Fruit fly (Drosophila melanogaster) whole organism, embryonic: ENCODE measurements around the gene CG31268.

Source experiments
- Bteb2 ChIP-seq: fragments of 200-800 bp; sonication (Bioruptor generic); optimal IDR thresholded peaks from 2 replicates; lab custom pipeline; 2016; ENCODE audit warnings: missing biosample characterization, missing genetic modification characterization
- CG10274 ChIP-seq: fragments of 200-800 bp; sonication (Bioruptor generic); optimal IDR thresholded peaks from 3 replicates; lab custom pipeline; 2017; ENCODE audit warnings: missing biosample characterization, mild to moderate bottlenecking, missing genetic modification characterization
- CG10979 ChIP-seq: fragments of 200-800 bp; sonication (Bioruptor generic); optimal IDR thresholded peaks from 2 replicates; lab custom pipeline; 2018; ENCODE audit warnings: missing biosample characterization, mild to moderate bottlenecking, missing genetic modification characterization, moderate library complexity
- CG11695 ChIP-seq: fragments of 200-800 bp; sonication (Bioruptor generic); IDR thresholded peaks from 3 replicates; pipeline ENCODE4 v1.3.6; 2022; ENCODE audit warnings: missing biosample characterization, missing genetic modification characterization
- CG13775 ChIP-seq: fragments of 200-800 bp; sonication (Bioruptor generic); optimal IDR thresholded peaks from 3 replicates; lab custom pipeline; 2017; ENCODE audit warnings: missing biosample characterization, mild to moderate bottlenecking, missing genetic modification characterization
- CG15011 ChIP-seq: fragments of 200-800 bp; sonication (Bioruptor generic); optimal IDR thresholded peaks from 3 replicates; lab custom pipeline; 2018; ENCODE audit warnings: missing biosample characterization, mild to moderate bottlenecking, missing genetic modification characterization
- CG16815 ChIP-seq: fragments of 200-800 bp; sonication (Bioruptor generic); optimal IDR thresholded peaks from 3 replicates; lab custom pipeline; 2017; ENCODE audit warnings: missing biosample characterization, mild to moderate bottlenecking, missing genetic modification characterization
- CG17829 ChIP-seq: fragments of 200-800 bp; optimal IDR thresholded peaks from 2 replicates; lab custom pipeline; 2019; ENCODE audit warnings: missing biosample characterization, mild to moderate bottlenecking, missing genetic modification characterization, moderate library complexity
- CG18262 ChIP-seq: fragments of 200-800 bp; optimal IDR thresholded peaks from 3 replicates; lab custom pipeline; 2019; ENCODE audit warnings: missing biosample characterization, mild to moderate bottlenecking, missing genetic modification characterization, moderate library complexity
- CG18476 ChIP-seq: fragments of 200-800 bp; sonication (Bioruptor generic); optimal IDR thresholded peaks from 2 replicates; lab custom pipeline; 2016; ENCODE audit warnings: missing biosample characterization, mild to moderate bottlenecking, missing genetic modification characterization
- CG2116 ChIP-seq: fragments of 200-800 bp; sonication (Bioruptor generic); optimal IDR thresholded peaks from 3 replicates; lab custom pipeline; 2018; ENCODE audit warnings: missing biosample characterization, mild to moderate bottlenecking, missing genetic modification characterization
- CG2678 ChIP-seq: fragments of 200-800 bp; sonication (Bioruptor generic); optimal IDR thresholded peaks from 3 replicates; lab custom pipeline; 2019; ENCODE audit warnings: missing biosample characterization, mild to moderate bottlenecking, missing genetic modification characterization, moderate library complexity
- CG2712 ChIP-seq: fragments of 200-800 bp; optimal IDR thresholded peaks from 3 replicates; lab custom pipeline; 2019; ENCODE audit warnings: missing biosample characterization, mild to moderate bottlenecking, missing genetic modification characterization, moderate library complexity
- CG3407 ChIP-seq: fragments of 200-800 bp; sonication (Bioruptor generic); optimal IDR thresholded peaks from 2 replicates; lab custom pipeline; 2018; ENCODE audit warnings: missing biosample characterization, mild to moderate bottlenecking, missing genetic modification characterization
- CG34422 ChIP-seq: fragments of 200-800 bp; sonication (Bioruptor generic); IDR thresholded peaks from 3 replicates; pipeline ENCODE4 v1.3.6; 2022; ENCODE audit warnings: missing biosample characterization, missing genetic modification characterization
- CG6254 ChIP-seq: fragments of 200-800 bp; sonication (Bioruptor generic); optimal IDR thresholded peaks from 3 replicates; lab custom pipeline; 2017; ENCODE audit warnings: mild to moderate bottlenecking, missing biosample characterization, missing genetic modification reagents, missing genetic modification characterization
- CG6689 ChIP-seq: fragments of 200-800 bp; sonication (Bioruptor generic); IDR thresholded peaks from 2 replicates; pipeline ENCODE4 v1.3.6; 2022; ENCODE audit warnings: missing biosample characterization, missing genetic modification characterization
- CG6813 ChIP-seq: fragments of 200-800 bp; sonication (Bioruptor generic); optimal IDR thresholded peaks from 2 replicates; lab custom pipeline; 2017; ENCODE audit warnings: missing biosample characterization, missing genetic modification characterization, mild to moderate bottlenecking, moderate library complexity, missing genetic modification reagents
- CG6854 ChIP-seq: fragments of 200-800 bp; sonication (Bioruptor generic); optimal IDR thresholded peaks from 3 replicates; lab custom pipeline; 2017; ENCODE audit warnings: missing biosample characterization, mild to moderate bottlenecking, missing genetic modification characterization
- CG8388 ChIP-seq: fragments of 200-800 bp; sonication (Bioruptor generic); optimal IDR thresholded peaks from 2 replicates; lab custom pipeline; 2019; ENCODE audit warnings: missing biosample characterization, mild to moderate bottlenecking, missing genetic modification characterization, moderate library complexity
- CG9817 ChIP-seq: fragments of 200-800 bp; sonication (Bioruptor generic); optimal IDR thresholded peaks from 2 replicates; lab custom pipeline; 2018; ENCODE audit warnings: missing biosample characterization, mild to moderate bottlenecking, missing genetic modification characterization, moderate library complexity
- Chrac-16 ChIP-seq: fragments of 200-800 bp; sonication (Bioruptor generic); optimal IDR thresholded peaks from 3 replicates; lab custom pipeline; 2016; ENCODE audit warnings: missing biosample characterization, missing genetic modification characterization
- D ChIP-seq, 2 experiments: fragments of 200-800 bp in 1 of 2; fragments of >200 bp in 1 of 2; sonication (Bioruptor generic) in 1 of 2; optimal IDR thresholded peaks; 2 replicates in 1 of 2; 3 replicates in 1 of 2; lab custom pipeline; 2017; ENCODE audit warnings: mild to moderate bottlenecking in 1 of 2, missing biosample characterization in 1 of 2, missing genetic modification characterization in 1 of 2, missing genetic modification reagents in 1 of 2
- Dad ChIP-seq: fragments of 200-800 bp; sonication (Bioruptor generic); optimal IDR thresholded peaks from 3 replicates; lab custom pipeline; 2016; ENCODE audit warnings: missing biosample characterization, missing genetic modification characterization
- Ets65A ChIP-seq: fragments of 200-800 bp; sonication (Bioruptor generic); peaks from one replicate; lab custom pipeline; 2016; ENCODE audit warnings: missing biosample characterization, missing genetic modification characterization
- Hand ChIP-seq: fragments of 200-800 bp; sonication (Bioruptor generic); optimal IDR thresholded peaks from 2 replicates; lab custom pipeline; 2017; ENCODE audit warnings: mild to moderate bottlenecking, missing biosample characterization, missing genetic modification reagents, missing genetic modification characterization
- Hmr ChIP-seq: fragments of 200-800 bp; sonication (Bioruptor generic); optimal IDR thresholded peaks from 3 replicates; lab custom pipeline; 2017; ENCODE audit warnings: mild to moderate bottlenecking, missing biosample characterization, missing genetic modification reagents, missing genetic modification characterization
- Jarid2 ChIP-seq: fragments of 200-800 bp; sonication (Bioruptor generic); optimal IDR thresholded peaks from 3 replicates; lab custom pipeline; 2017; ENCODE audit warnings: mild to moderate bottlenecking, missing biosample characterization, missing genetic modification reagents, missing genetic modification characterization
- Lim3 ChIP-seq: fragments of 200-800 bp; sonication (Bioruptor generic); IDR thresholded peaks from 2 replicates; pipeline ENCODE4 v1.3.6; 2022; ENCODE audit warnings: missing biosample characterization, missing genetic modification characterization
- NC2β ChIP-seq: fragments of 200-800 bp; sonication (Bioruptor generic); optimal IDR thresholded peaks from 2 replicates; lab custom pipeline; 2016; ENCODE audit warnings: missing biosample characterization, missing genetic modification characterization
- Nf-YB ChIP-seq: fragments of 200-800 bp; sonication (Bioruptor generic); optimal IDR thresholded peaks from 3 replicates; lab custom pipeline; 2019; ENCODE audit warnings: missing biosample characterization, mild to moderate bottlenecking, missing genetic modification characterization, moderate library complexity
- Oli ChIP-seq: fragments of 200-800 bp; sonication (Bioruptor generic); optimal IDR thresholded peaks from 2 replicates; lab custom pipeline; 2018; ENCODE audit warnings: missing biosample characterization, mild to moderate bottlenecking, missing genetic modification characterization, moderate library complexity
- Ssrp ChIP-seq: fragments of 200-800 bp; sonication (Bioruptor generic); optimal IDR thresholded peaks from 2 replicates; lab custom pipeline; 2018; ENCODE audit warnings: missing biosample characterization, mild to moderate bottlenecking, missing genetic modification characterization, moderate library complexity
- Usf ChIP-seq: fragments of 200-800 bp; sonication (Bioruptor generic); optimal IDR thresholded peaks from 2 replicates; lab custom pipeline; 2017; ENCODE audit warnings: missing genotype, missing biosample characterization, missing genetic modification characterization
- az2 ChIP-seq: fragments of 200-800 bp; sonication (Bioruptor generic); optimal IDR thresholded peaks from 3 replicates; lab custom pipeline; 2016; ENCODE audit warnings: missing biosample characterization, missing genetic modification characterization
- bsh ChIP-seq, 2 experiments: fragments of 200-800 bp; sonication (Bioruptor generic); optimal IDR thresholded peaks; 2 replicates each; lab custom pipeline; 2017 to 2018; ENCODE audit warnings: mild to moderate bottlenecking in 2 of 2, missing biosample characterization in 2 of 2, missing genetic modification characterization in 2 of 2, moderate library complexity in 1 of 2
- cg ChIP-seq: fragments of 200-800 bp; sonication (Bioruptor generic); optimal IDR thresholded peaks from 3 replicates; lab custom pipeline; 2019; ENCODE audit warnings: missing biosample characterization, mild to moderate bottlenecking, missing genetic modification characterization, moderate library complexity
- ci ChIP-seq: fragments of 200-800 bp; sonication (Bioruptor generic); IDR thresholded peaks from 3 replicates; pipeline ENCODE4 v1.3.6; 2022; ENCODE audit warnings: missing biosample characterization, missing genetic modification characterization
- dmrt11E ChIP-seq: fragments of 200-800 bp; sonication (Bioruptor generic); optimal IDR thresholded peaks from 3 replicates; lab custom pipeline; 2018; ENCODE audit warnings: missing biosample characterization, mild to moderate bottlenecking, missing genetic modification characterization, moderate library complexity
- dysf ChIP-seq: fragments of 200-800 bp; sonication (Bioruptor generic); IDR thresholded peaks from 3 replicates; pipeline ENCODE4 v1.3.6; 2022; ENCODE audit warnings: missing biosample characterization, missing genetic modification characterization
- fd102C ChIP-seq: fragments of 200-800 bp; sonication (Bioruptor generic); optimal IDR thresholded peaks from 2 replicates; lab custom pipeline; 2018; ENCODE audit warnings: missing biosample characterization, mild to moderate bottlenecking, missing genetic modification characterization, moderate library complexity
- fd96Cb ChIP-seq: fragments of 200-800 bp; sonication (Bioruptor generic); optimal IDR thresholded peaks from 2 replicates; lab custom pipeline; 2018; ENCODE audit warnings: missing biosample characterization, mild to moderate bottlenecking, missing genetic modification characterization, moderate library complexity
- kni ChIP-seq: fragments of 200-800 bp; sonication (Bioruptor generic); optimal IDR thresholded peaks from 3 replicates; lab custom pipeline; 2017; ENCODE audit warnings: mild to moderate bottlenecking, missing biosample characterization, missing genetic modification reagents, missing genetic modification characterization
- phol ChIP-seq: fragments of 200-800 bp; sonication (Bioruptor generic); optimal IDR thresholded peaks from 3 replicates; lab custom pipeline; 2018; ENCODE audit warnings: missing biosample characterization, mild to moderate bottlenecking, missing genetic modification characterization, moderate library complexity
- ssp ChIP-seq: fragments of 200-800 bp; sonication (Bioruptor generic); IDR thresholded peaks from 2 replicates; pipeline ENCODE4 v1.3.6; 2022; ENCODE audit warnings: missing biosample characterization, missing genetic modification characterization
- tin ChIP-seq: fragments of 200-800 bp; sonication (Bioruptor generic); optimal IDR thresholded peaks from 3 replicates; lab custom pipeline; 2016; ENCODE audit warnings: missing biosample characterization, missing genetic modification characterization
- toy ChIP-seq: fragments of 200-800 bp; sonication (Bioruptor generic); IDR thresholded peaks from 2 replicates; pipeline ENCODE4 v1.3.6; 2022; ENCODE audit warnings: missing biosample characterization, missing genetic modification characterization
- unpg ChIP-seq: fragments of 200-800 bp; sonication (Bioruptor generic); optimal IDR thresholded peaks from 3 replicates; lab custom pipeline; 2018; ENCODE audit warnings: missing biosample characterization, mild to moderate bottlenecking, missing genetic modification characterization, moderate library complexity

The CG31268 gene

dm6 chr3R:17052465-17053149 lies 21.0 kb downstream of the CG31268 start (continued):
- TF ChIP-seq kni (GFP tag; lab: Kevin White, UChicago): peak; percentile 73
- peak; percentile 43 for TF ChIP-seq tin (GFP tag; lab: Kevin White, UChicago)
- peak; percentile 69 for TF ChIP-seq phol (tag; lab: Kevin White, UChicago)
- TF ChIP-seq fd96Cb (tag; lab: Kevin White, UChicago): peak; percentile 38
- peak; percentile 69 for TF ChIP-seq CG13775 (GFP tag; lab: Kevin White, UChicago)
- peak; percentile 14 for TF ChIP-seq NC2β (GFP tag; lab: Kevin White, UChicago)
- TF ChIP-seq Hand (GFP tag; lab: Kevin White, UChicago): no peak
- TF ChIP-seq CG3407 (GFP tag; lab: Kevin White, UChicago): peak; percentile 8
- TF ChIP-seq CG11695 (GFP tag; lab: Robert Waterston, UW): peak; percentile 18; the same call in 1 of the 3 replicates
- 0 out of 2 replicates have a peak, but pooled peaks have one; percentile 33 for TF ChIP-seq CG6689 (GFP tag; lab: Robert Waterston, UW)
- peak; percentile 60 for TF ChIP-seq Ssrp
- TF ChIP-seq CG18262 (tag; lab: Kevin White, UChicago): peak; percentile 87
- TF ChIP-seq CG16815 (GFP tag; lab: Kevin White, UChicago): peak; percentile 83
- peak; percentile 60 for TF ChIP-seq cg (GFP tag; lab: Kevin White, UChicago)
- peak; percentile 56 for TF ChIP-seq Usf (GFP tag; lab: Kevin White, UChicago)
- TF ChIP-seq Jarid2 (GFP tag; lab: Kevin White, UChicago): no peak
- peak; percentile 84 for TF ChIP-seq CG10979 (tag; lab: Kevin White, UChicago)
- no peak for TF ChIP-seq CG6854 (GFP tag; lab: Kevin White, UChicago)
- 0 out of 2 replicates have a peak, but pooled peaks have one; percentile 15 for TF ChIP-seq ssp (GFP tag; lab: Robert Waterston, UW)
- TF ChIP-seq CG9817: no peak
- TF ChIP-seq Ets65A: peak; percentile 75
- peak; percentile 45 for TF ChIP-seq Nf-YB (GFP tag; lab: Kevin White, UChicago)
- no peak for TF ChIP-seq dysf
- peak; percentile 68; the same call in 2 of the 3 replicates for TF ChIP-seq CG34422
- peak; percentile 3 for TF ChIP-seq CG2116 (GFP tag; lab: Kevin White, UChicago)
- peak; percentile 41 for TF ChIP-seq unpg (GFP tag; lab: Kevin White, UChicago)
- TF ChIP-seq Oli: peak; percentile 32
- TF ChIP-seq dmrt11E (tag; lab: Kevin White, UChicago): peak; percentile 92
- no peak for TF ChIP-seq toy (GFP tag; lab: Robert Waterston, UW)
- TF ChIP-seq CG2712 (tag; lab: Kevin White, UChicago): peak; percentile 87
- TF ChIP-seq fd102C (GFP tag; lab: Kevin White, UChicago): peak; percentile 81
- peak; percentile 8; the same call in 1 of the 3 replicates for TF ChIP-seq ci (GFP tag; lab: Robert Waterston, UW)
- TF ChIP-seq CG2678: peak; percentile 17
- peak; percentile 0 for TF ChIP-seq CG15011 (GFP tag; lab: Kevin White, UChicago)
- peak; percentile 34 for TF ChIP-seq CG6813
- peak; percentile 62 for TF ChIP-seq CG8388 (GFP tag; lab: Kevin White, UChicago)
- TF ChIP-seq Bteb2 (GFP tag; lab: Kevin White, UChicago): no peak
- peak; percentile 81 for TF ChIP-seq CG17829 (tag; lab: Kevin White, UChicago)
- peak; percentile 33 for TF ChIP-seq CG6254 (GFP tag; lab: Kevin White, UChicago)
- TF ChIP-seq CG10274 (GFP tag; lab: Kevin White, UChicago): no peak
- peak; percentile 25 for TF ChIP-seq az2
- no peak for TF ChIP-seq Hmr
- TF ChIP-seq D (optimal IDR thresholded peaks at IDR 0.05; lab: Kevin White, UChicago): no peak
- peak; percentile 65 for TF ChIP-seq D (GFP tag; optimal IDR thresholded peaks at IDR 0.05; lab: Kevin White, UChicago)
- TF ChIP-seq Chrac-16: peak; percentile 48
- peak; percentile 43 to 81 for TF ChIP-seq bsh (GFP tag; optimal IDR thresholded peaks at IDR 0.05; lab: Kevin White, UChicago)
- TF ChIP-seq Lim3 (GFP tag; lab: Robert Waterston, UW): no peak
- TF ChIP-seq CG18476 (GFP tag; lab: Kevin White, UChicago): peak; percentile 20
- peak; percentile 1 for TF ChIP-seq Dad (GFP tag; lab: Kevin White, UChicago)
